Worm (Caenorhabditis elegans) whole organism, young adult: ENCODE data around the gene R06F6.14.

Source experiments
- B0035.1 ChIP-seq: sonication (generic microtip); optimal IDR thresholded peaks from 2 replicates; lab custom pipeline; 2016; ENCODE audit warnings: missing genetic modification characterization, mild to moderate bottlenecking, missing compliant biosample characterization, missing genotype, missing genetic modification reagents
- C06A6.2 ChIP-seq: fragments of 200-800 bp; sonication (Bioruptor generic); conservative IDR thresholded peaks from 2 replicates; pipeline ENCODE4 v1.3.6; 2022; ENCODE audit warnings: missing genetic modification characterization, missing compliant biosample characterization
- F23B12.7 ChIP-seq: sonication (generic microtip); optimal IDR thresholded peaks from 2 replicates; lab custom pipeline; 2017; ENCODE audit warnings: missing genetic modification characterization, mild to moderate bottlenecking, missing compliant biosample characterization, antibody characterized with exemption, moderate library complexity; ENCODE audit not compliant: insufficient read depth
- F49E8.2 ChIP-seq: sonication (generic microtip); optimal IDR thresholded peaks from 3 replicates; lab custom pipeline; 2017; ENCODE audit warnings: missing genetic modification characterization, mild to moderate bottlenecking, missing compliant biosample characterization, antibody characterized with exemption, moderate library complexity; ENCODE audit not compliant: insufficient read depth
- F55B11.4 ChIP-seq: sonication (generic microtip); optimal IDR thresholded peaks from 2 replicates; lab custom pipeline; 2016; ENCODE audit warnings: missing compliant biosample characterization, missing genetic modification characterization, borderline replicate concordance; ENCODE audit not compliant: insufficient read depth
- F57A8.1 ChIP-seq: fragments of 200-800 bp; sonication (Bioruptor generic); optimal IDR thresholded peaks from 2 replicates; lab custom pipeline; 2018; ENCODE audit warnings: mild to moderate bottlenecking, missing genetic modification characterization, moderate library complexity, missing compliant biosample characterization
- F57C9.4 ChIP-seq: sonication (generic microtip); optimal IDR thresholded peaks from 2 replicates; lab custom pipeline; 2017; ENCODE audit warnings: mild to moderate bottlenecking, missing genetic modification characterization, missing compliant biosample characterization
- Y53G8AR.9 ChIP-seq: fragments of 200-800 bp; sonication (Bioruptor generic); conservative IDR thresholded peaks from 2 replicates; pipeline ENCODE4 v1.3.6; 2022; ENCODE audit warnings: missing genetic modification reagents, missing genetic modification characterization, missing compliant biosample characterization
- ZK185.1 ChIP-seq: sonication (generic microtip); optimal IDR thresholded peaks from 2 replicates; lab custom pipeline; 2016; ENCODE audit warnings: mild to moderate bottlenecking, missing genetic modification characterization, missing compliant biosample characterization; ENCODE audit not compliant: poor library complexity, severe bottlenecking
- ama-1 ChIP-seq, 3 experiments: fragments of 150-350 bp in 1 of 3; sonication (generic microtip) in 2 of 3; optimal IDR thresholded peaks; 2 replicates each; lab custom pipeline; 2014 to 2018; ENCODE audit warnings: missing biosample characterization in 2 of 3, missing genetic modification characterization in 2 of 3, missing genetic modification reagents in 2 of 3
- ceh-27 ChIP-seq: fragments of 200-800 bp; sonication (Bioruptor generic); optimal IDR thresholded peaks from 2 replicates; lab custom pipeline; 2018; ENCODE audit warnings: mild to moderate bottlenecking, missing genetic modification characterization, moderate library complexity, missing compliant biosample characterization
- dpff-1 ChIP-seq: sonication (generic microtip); optimal IDR thresholded peaks from 2 replicates; lab custom pipeline; 2017; ENCODE audit warnings: mild to moderate bottlenecking, missing genetic modification characterization, missing compliant biosample characterization
- dpl-1 ChIP-seq: fragments of 150-350 bp; optimal IDR thresholded peaks from 2 replicates; lab custom pipeline; 2014; ENCODE audit warnings: missing biosample characterization, missing genetic modification reagents, missing genetic modification characterization
- egl-44 ChIP-seq: fragments of 200-800 bp; sonication (Bioruptor generic); IDR thresholded peaks from 2 replicates; pipeline ENCODE4 v1.3.6; 2022; ENCODE audit warnings: missing genetic modification reagents, missing genetic modification characterization, missing compliant biosample characterization
- ekl-4 ChIP-seq: fragments of 200-800 bp; sonication (Bioruptor generic); IDR thresholded peaks from 2 replicates; pipeline ENCODE4 v1.3.6; 2022; ENCODE audit warnings: missing genetic modification reagents, missing genetic modification characterization, missing compliant biosample characterization
- him-1 ChIP-seq: sonication (generic microtip); optimal IDR thresholded peaks from 2 replicates; lab custom pipeline; 2016; ENCODE audit warnings: missing genotype, missing genetic modification reagents, missing genetic modification characterization, missing compliant biosample characterization
- hmg-20 ChIP-seq: fragments of 200-800 bp; sonication (Bioruptor generic); IDR thresholded peaks from 2 replicates; pipeline ENCODE4 v1.3.6; 2022; ENCODE audit warnings: missing genetic modification reagents, missing genetic modification characterization, missing compliant biosample characterization
- hsf-1 ChIP-seq: fragments of 200-800 bp; sonication (Bioruptor generic); IDR thresholded peaks from 2 replicates; pipeline ENCODE4 v1.3.6; 2022; ENCODE audit warnings: missing genetic modification reagents, missing genetic modification characterization, missing compliant biosample characterization
- let-607 ChIP-seq, 2 experiments: fragments of 200-800 bp in 1 of 2; sonication (Bioruptor generic) in 1 of 2; sonication (generic microtip) in 1 of 2; optimal IDR thresholded peaks; 2 replicates each; lab custom pipeline; 2016 to 2018; ENCODE audit warnings: mild to moderate bottlenecking in 2 of 2, missing compliant biosample characterization in 2 of 2, missing genetic modification characterization in 2 of 2, moderate library complexity in 2 of 2, missing genotype in 1 of 2
- lin-35 ChIP-seq, 3 experiments: fragments of 150-350 bp in 2 of 3; sonication (generic microtip) in 1 of 3; optimal IDR thresholded peaks; 2 replicates each; lab custom pipeline; 2014 to 2018; ENCODE audit warnings: missing biosample characterization in 3 of 3, missing genetic modification characterization in 3 of 3, missing genetic modification reagents in 3 of 3
- lin-40 ChIP-seq: sonication (generic microtip); optimal IDR thresholded peaks from 2 replicates; lab custom pipeline; 2016; ENCODE audit warnings: missing genetic modification characterization, mild to moderate bottlenecking, missing compliant biosample characterization, missing genotype, missing genetic modification reagents
- lin-54 ChIP-seq: fragments of 200-800 bp; sonication (Bioruptor generic); optimal IDR thresholded peaks from 2 replicates; lab custom pipeline; 2018; ENCODE audit warnings: mild to moderate bottlenecking, missing genetic modification characterization, missing compliant biosample characterization
- madf-3 ChIP-seq: fragments of 200-800 bp; sonication (Bioruptor generic); IDR thresholded peaks from 2 replicates; pipeline ENCODE4 v1.3.6; 2022; ENCODE audit warnings: missing genetic modification reagents, missing genetic modification characterization, missing compliant biosample characterization
- madf-6 ChIP-seq: fragments of 200-800 bp; sonication (Bioruptor generic); IDR thresholded peaks from 2 replicates; pipeline ENCODE4 v1.3.6; 2022; ENCODE audit warnings: missing genetic modification reagents, missing genetic modification characterization, missing compliant biosample characterization
- madf-8 ChIP-seq: fragments of 200-800 bp; sonication (Bioruptor generic); conservative IDR thresholded peaks from 2 replicates; pipeline ENCODE4 v1.3.6; 2022; ENCODE audit warnings: missing genetic modification reagents, missing genetic modification characterization, missing compliant biosample characterization
- mcd-1 ChIP-seq: fragments of 200-800 bp; sonication (Bioruptor generic); IDR thresholded peaks from 2 replicates; pipeline ENCODE4 v1.3.6; 2022; ENCODE audit warnings: missing genetic modification reagents, missing genetic modification characterization, missing compliant biosample characterization
- mel-28 ChIP-seq: sonication (generic microtip); optimal IDR thresholded peaks from 2 replicates; lab custom pipeline; 2016; ENCODE audit warnings: borderline replicate concordance, mild to moderate bottlenecking, missing genetic modification characterization, missing compliant biosample characterization
- nfyb-1 ChIP-seq: fragments of 200-800 bp; sonication (Bioruptor generic); IDR thresholded peaks from 2 replicates; pipeline ENCODE4 v1.3.6; 2022; ENCODE audit warnings: missing genetic modification reagents, missing genetic modification characterization, missing compliant biosample characterization
- nhr-179 ChIP-seq: sonication (generic microtip); optimal IDR thresholded peaks from 2 replicates; lab custom pipeline; 2016; ENCODE audit warnings: mild to moderate bottlenecking, missing genetic modification characterization, missing compliant biosample characterization
- pha-4 ChIP-seq: fragments of 150-350 bp; sonication (generic microtip); optimal IDR thresholded peaks from 2 replicates; lab custom pipeline; 2014; ENCODE audit warnings: missing biosample characterization, missing genetic modification reagents, missing genetic modification characterization
- sdz-38 ChIP-seq: sonication (generic microtip); optimal IDR thresholded peaks from 2 replicates; lab custom pipeline; 2016; ENCODE audit warnings: missing genotype, missing genetic modification characterization, missing compliant biosample characterization
- snpc-1.3 ChIP-seq: sonication (generic microtip); optimal IDR thresholded peaks from 2 replicates; lab custom pipeline; 2017; ENCODE audit warnings: missing genetic modification characterization, mild to moderate bottlenecking, missing compliant biosample characterization, antibody characterized with exemption, moderate library complexity, missing genotype, missing genetic modification reagents; ENCODE audit not compliant: insufficient read depth
- snpc-3.4 ChIP-seq: sonication (generic microtip); optimal IDR thresholded peaks from 2 replicates; lab custom pipeline; 2017; ENCODE audit warnings: missing genetic modification characterization, mild to moderate bottlenecking, missing compliant biosample characterization, antibody characterized with exemption, moderate library complexity, missing genotype, missing genetic modification reagents
- unc-62 ChIP-seq: fragments of 150-350 bp; optimal IDR thresholded peaks from 2 replicates; lab custom pipeline; 2014; ENCODE audit warnings: missing biosample characterization, missing genetic modification reagents, missing genetic modification characterization
- zim-3 ChIP-seq: sonication (generic microtip); optimal IDR thresholded peaks from 2 replicates; lab custom pipeline; 2017; ENCODE audit warnings: mild to moderate bottlenecking, missing genetic modification characterization, moderate library complexity, missing compliant biosample characterization
- ztf-22 ChIP-seq: fragments of 200-800 bp; sonication (Bioruptor generic); optimal IDR thresholded peaks from 2 replicates; lab custom pipeline; 2018; ENCODE audit warnings: mild to moderate bottlenecking, missing genetic modification characterization, moderate library complexity, missing compliant biosample characterization
- ztf-26 ChIP-seq: sonication (generic microtip); optimal IDR thresholded peaks from 2 replicates; lab custom pipeline; 2017; ENCODE audit warnings: missing genetic modification characterization, missing compliant biosample characterization
- ztf-6 ChIP-seq: fragments of 200-800 bp; sonication (Bioruptor generic); IDR thresholded peaks from 2 replicates; pipeline ENCODE4 v1.3.6; 2022; ENCODE audit warnings: missing genetic modification reagents, missing genetic modification characterization, missing compliant biosample characterization

R06F6.14 gene

ce11 chrII:10784780-10785463 lies 24.2 kb upstream of the R06F6.14 start, which contains the start of gene cdl-1 (continued):
- no peak for TF ChIP-seq egl-44 (GFP tag; lab: Robert Waterston, UW)
- peak; percentile 79 for TF ChIP-seq dpl-1
- peak; percentile 85 for TF ChIP-seq lin-54
- TF ChIP-seq ztf-6 (GFP tag; lab: Robert Waterston, UW), result no peak
- peak in 1 of 3 experiments; percentile 84 for TF ChIP-seq lin-35 (GFP tag; optimal IDR thresholded peaks at IDR 0.05; lab: Kevin White, UChicago)
- no peak for TF ChIP-seq ama-1 (optimal IDR thresholded peaks at IDR 0.05; lab: Kevin White, UChicago)
- no peak for TF ChIP-seq ama-1 (GFP tag; optimal IDR thresholded peaks at IDR 0.05; lab: Kevin White, UChicago)
- no peak for TF ChIP-seq ztf-22 (GFP tag; lab: Kevin White, UChicago)
- TF ChIP-seq sdz-38 (tag; lab: Kevin White, UChicago), result no peak
- TF ChIP-seq ZK185.1, result peak; percentile 44
- no peak for TF ChIP-seq hmg-20 (GFP tag; lab: Robert Waterston, UW)
- TF ChIP-seq B0035.1 (tag; lab: Kevin White, UChicago), result no peak
- peak; percentile 37 for TF ChIP-seq ceh-27
- peak; percentile 63; the same call in 1 of the 2 replicates for TF ChIP-seq madf-3
- no peak for TF ChIP-seq snpc-1.3 (tag; lab: Kevin White, UChicago)
- peak; percentile 3 for TF ChIP-seq F23B12.7
- peak; percentile 52 for TF ChIP-seq pha-4
- TF ChIP-seq lin-40, result no peak

- TF ChIP-seq him-1 (tag; lab: Kevin White, UChicago), result peak; percentile 72
- TF ChIP-seq F57A8.1 (GFP tag; lab: Kevin White, UChicago), result no peak
- no peak for TF ChIP-seq F57C9.4
- TF ChIP-seq dpff-1 (tag; lab: Kevin White, UChicago), result no peak
- TF ChIP-seq ekl-4 (GFP tag; lab: Robert Waterston, UW), result peak; percentile 39; the same call in 1 of the 2 replicates
- no peak for TF ChIP-seq F55B11.4 (tag; lab: Kevin White, UChicago)
Observed at ce11 chrII:10787240-10787639, 21.9 kb upstream of the R06F6.14 start, which contains the start of gene tag-209. Gene tag-209 (plus strand): TSS chrII:10787312.

DNA sequence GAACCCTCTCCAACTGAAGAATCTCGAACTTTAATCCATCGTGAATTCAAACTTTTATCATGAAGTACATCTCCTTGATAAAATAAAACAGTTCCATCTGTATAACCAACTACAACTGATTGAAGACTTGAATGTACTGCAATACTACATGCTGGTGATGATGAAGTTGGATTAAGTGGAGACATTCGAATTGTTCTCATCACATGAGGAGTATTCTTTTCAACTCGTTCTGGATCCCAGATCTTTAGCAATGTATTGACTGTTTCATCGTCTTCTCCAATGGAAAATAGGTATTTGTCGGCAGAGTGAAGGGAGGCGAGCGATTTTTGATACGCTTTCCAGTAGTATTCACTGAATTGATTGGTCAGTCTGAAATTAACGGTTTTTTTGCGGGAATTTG lies 16.5 kb upstream of the R06F6.14 start:
- TF ChIP-seq zim-3 (tag; lab: Kevin White, UChicago), result no peak
- no peak for TF ChIP-seq Y53G8AR.9 (GFP tag; lab: Robert Waterston, UW)
- no peak for TF ChIP-seq let-607 (tag; optimal IDR thresholded peaks at IDR 0.05; lab: Kevin White, UChicago)
- TF ChIP-seq madf-6 (GFP tag; lab: Robert Waterston, UW), result no peak
- no peak for TF ChIP-seq ekl-4 (GFP tag; lab: Robert Waterston, UW)
- TF ChIP-seq mel-28 (tag; lab: Kevin White, UChicago), result no peak
- TF ChIP-seq, all 124 proteins: peak for 0

ce11 chrII:10793393-10793792 lies 15.7 kb upstream of the R06F6.14 start, which contains the start of gene vps-11:
Gene vps-11 (minus strand): TSS chrII:10793493.
- TF ChIP-seq hsf-1 (GFP tag; lab: Robert Waterston, UW) (no peak), snpc-3.4 (tag; lab: Kevin White, UChicago) (no peak), unc-62 (GFP tag; lab: Kevin White, UChicago) (no peak), F49E8.2 (tag; lab: Kevin White, UChicago) (no peak), mcd-1 (GFP tag; lab: Robert Waterston, UW) (no peak), nhr-179 (no peak), madf-8 (GFP tag; lab: Robert Waterston, UW) (no peak), nfyb-1 (no peak), C06A6.2 (GFP tag; lab: Robert Waterston, UW) (no peak), ztf-26 (tag; lab: Kevin White, UChicago) (no peak), dpff-1 (tag; lab: Kevin White, UChicago) (no peak), him-1 (tag; lab: Kevin White, UChicago) (no peak)
